Worm (Caenorhabditis elegans): Measurements from ENCODE around the gene K07D4.9.

The K07D4.9 gene

DNA sequence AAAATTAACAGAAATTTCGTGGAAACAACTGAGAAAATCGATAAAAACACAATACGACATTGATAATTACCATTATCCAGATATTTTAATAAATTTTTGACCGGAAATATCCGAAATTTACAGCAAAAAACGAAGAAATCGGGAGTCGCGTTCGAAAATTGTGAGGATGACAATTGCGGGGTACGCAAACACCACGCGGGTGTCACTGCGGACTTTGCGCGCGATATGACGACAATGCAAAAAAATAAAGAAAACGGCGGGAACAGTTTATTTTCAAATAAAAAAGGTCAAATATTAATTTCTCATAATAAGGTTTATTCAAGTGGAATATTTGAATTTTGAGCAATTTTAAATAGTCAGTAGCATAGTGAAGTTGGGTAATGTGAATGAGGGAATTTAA is 16.0 kb downstream of the K07D4.9 start, which contains the start of gene rpn-11 (continued):
- TF ChIP-seq ccch-3 (GFP tag; optimal IDR thresholded peaks at IDR 0.05) (no peak), ceh-40 (GFP tag; IDR thresholded peaks at IDR 0.05) (no peak), Y56A3A.18 (GFP tag; IDR thresholded peaks at IDR 0.05) (no peak), madf-8 (GFP tag; conservative IDR thresholded peaks at IDR 0.05) (peak; percentile 81), B0019.2 (GFP tag; conservative IDR thresholded peaks at IDR 0.05) (peak; percentile 65), rec-8 (tag; optimal IDR thresholded peaks at IDR 0.05) (no peak), dpff-1 (tag; optimal IDR thresholded peaks at IDR 0.05) (no peak), F37B4.10 (GFP tag; IDR thresholded peaks at IDR 0.05) (no peak), ztf-6 (GFP tag; IDR thresholded peaks at IDR 0.05) (no peak), lsl-1 (GFP tag; optimal IDR thresholded peaks at IDR 0.05) (peak; percentile 77), nhr-27 (tag; optimal IDR thresholded peaks at IDR 0.05) (no peak), ceh-79 (tag; optimal IDR thresholded peaks at IDR 0.05) (no peak), F23B12.7 (tag; optimal IDR thresholded peaks at IDR 0.05; ENCODE audit: insufficient read depth) (peak; percentile 49), F49E8.2 (tag; optimal IDR thresholded peaks at IDR 0.05; ENCODE audit: insufficient read depth) (no peak), ztf-25 (GFP tag; IDR thresholded peaks at IDR 0.05) (no peak), F22D6.2 (tag; optimal IDR thresholded peaks at IDR 0.05) (peak; percentile 51), F33H1.4 (GFP tag; IDR thresholded peaks at IDR 0.05) (peak; percentile 76), aptf-3 (GFP tag; IDR thresholded peaks at IDR 0.05) (no peak), mxl-1 (tag; optimal IDR thresholded peaks at IDR 0.05) (no peak), zim-3 (tag; optimal IDR thresholded peaks at IDR 0.05) (no peak), cebp-1 (GFP tag; IDR thresholded peaks at IDR 0.05) (no peak), cebp-1 (tag; optimal IDR thresholded peaks at IDR 0.05) (peak; percentile 83), tbx-9 (tag; optimal IDR thresholded peaks at IDR 0.05; ENCODE audit: borderline replicate concordance) (no peak), lag-1 (GFP tag; IDR thresholded peaks at IDR 0.05) (no peak), hlh-12 (tag; optimal IDR thresholded peaks at IDR 0.05) (no peak), die-1 (tag; optimal IDR thresholded peaks at IDR 0.05) (no peak), Y67H2A.10 (GFP tag; conservative IDR thresholded peaks at IDR 0.05) (peak; percentile 51; the same call in 1 of the 2 replicates), athp-1 (tag; optimal IDR thresholded peaks at IDR 0.05) (peak; percentile 50), aptf-2 (GFP tag; conservative IDR thresholded peaks at IDR 0.05) (0 out of 2 replicates have a peak, but pooled peaks have one; percentile 38), ceh-100 (GFP tag; IDR thresholded peaks at IDR 0.05) (peak; percentile 41; the same call in 1 of the 2 replicates), B0336.3 (GFP tag; IDR thresholded peaks at IDR 0.05) (peak; percentile 68; the same call in 1 of the 2 replicates), C06A6.2 (GFP tag; conservative IDR thresholded peaks at IDR 0.05) (peak; percentile 64; the same call in 1 of the 2 replicates), nhr-120 (GFP tag; IDR thresholded peaks at IDR 0.05) (no peak), madf-10 (tag; optimal IDR thresholded peaks at IDR 0.05) (peak; percentile 1), atf-7 (tag; optimal IDR thresholded peaks at IDR 0.05) (peak; percentile 54), T07F8.4 (tag; optimal IDR thresholded peaks at IDR 0.05) (no peak), lin-40 (tag; optimal IDR thresholded peaks at IDR 0.05) (peak; percentile 88), gei-17 (GFP tag; optimal IDR thresholded peaks at IDR 0.05) (peak; percentile 17), repo-1 (tag; optimal IDR thresholded peaks at IDR 0.05) (peak; percentile 40), ekl-4 (GFP tag; IDR thresholded peaks at IDR 0.05) (peak; percentile 72), C17E4.6 (GFP tag; IDR thresholded peaks at IDR 0.05) (no peak), unc-62 (GFP tag; optimal IDR thresholded peaks at IDR 0.05) (no peak), lin-54 (GFP tag; optimal IDR thresholded peaks at IDR 0.05) (peak; percentile 98), ztf-28 (GFP tag; IDR thresholded peaks at IDR 0.05) (0 out of 2 replicates have a peak, but pooled peaks have one; percentile 27), bed-1 (GFP tag; IDR thresholded peaks at IDR 0.05) (no peak), nfya-1 (tag; optimal IDR thresholded peaks at IDR 0.05; ENCODE audit: borderline replicate concordance, insufficient read depth) (no peak), mes-4 (tag; optimal IDR thresholded peaks at IDR 0.05) (no peak), let-526 (GFP tag; IDR thresholded peaks at IDR 0.05) (no peak), lin-35 (GFP tag; optimal IDR thresholded peaks at IDR 0.05) (peak; percentile 62 to 95 (median 69))

Measured in whole organism, young adult.